Worm (Caenorhabditis elegans) whole organism, L1 larva: ENCODE data around the gene abu-2.
A peak's percentile ranks its signal among the peaks of the same experiment; 100 is the strongest.

Source experiments
- fos-1 ChIP-seq: fragments of 150-350 bp; optimal IDR thresholded peaks from 2 replicates; lab custom pipeline; 2014; ENCODE audit warnings: missing biosample characterization, missing genetic modification characterization
- lsy-2 ChIP-seq, 2 experiments: fragments of 150-350 bp; optimal IDR thresholded peaks; 2 replicates each; lab custom pipeline; 2014; ENCODE audit warnings: missing biosample characterization in 2 of 2, missing genetic modification characterization in 2 of 2
- nhr-76 ChIP-seq: sonication (generic microtip); optimal IDR thresholded peaks from 2 replicates; lab custom pipeline; 2017; ENCODE audit warnings: missing biosample characterization, missing genetic modification characterization

DNA sequence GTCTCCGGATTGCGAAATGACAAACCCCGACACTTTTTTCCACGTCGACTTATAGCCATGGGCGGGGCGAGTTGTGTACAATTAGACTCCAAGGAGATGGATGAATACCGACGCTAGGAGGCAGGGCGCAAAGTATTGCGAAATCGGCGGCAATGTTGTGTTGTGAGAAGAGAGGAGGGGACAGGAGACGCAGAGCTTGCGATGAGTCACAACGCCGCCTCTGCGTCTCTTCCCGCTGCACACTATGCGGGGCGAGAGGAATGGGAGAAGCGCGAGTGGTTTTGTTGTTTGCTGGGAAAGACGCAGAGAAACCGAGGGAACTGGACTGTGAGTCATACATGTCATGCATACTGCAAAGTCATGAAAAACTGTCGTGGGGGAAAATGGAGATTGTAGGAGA, 43.9 kb upstream of the abu-2 start:
- TF ChIP-seq fos-1, result peak; percentile 100
- TF ChIP-seq lsy-2 (tag; optimal IDR thresholded peaks at IDR 0.05; lab: Kevin White, UChicago), result peak; percentile 77 to 84
- no peak for TF ChIP-seq nhr-76 (tag; lab: Kevin White, UChicago)
